Worm (Caenorhabditis elegans): ENCODE results near the gene glb-28.
A peak's percentile ranks its signal among the peaks of the same experiment; 100 is the strongest.

glb-28 gene

DNA sequence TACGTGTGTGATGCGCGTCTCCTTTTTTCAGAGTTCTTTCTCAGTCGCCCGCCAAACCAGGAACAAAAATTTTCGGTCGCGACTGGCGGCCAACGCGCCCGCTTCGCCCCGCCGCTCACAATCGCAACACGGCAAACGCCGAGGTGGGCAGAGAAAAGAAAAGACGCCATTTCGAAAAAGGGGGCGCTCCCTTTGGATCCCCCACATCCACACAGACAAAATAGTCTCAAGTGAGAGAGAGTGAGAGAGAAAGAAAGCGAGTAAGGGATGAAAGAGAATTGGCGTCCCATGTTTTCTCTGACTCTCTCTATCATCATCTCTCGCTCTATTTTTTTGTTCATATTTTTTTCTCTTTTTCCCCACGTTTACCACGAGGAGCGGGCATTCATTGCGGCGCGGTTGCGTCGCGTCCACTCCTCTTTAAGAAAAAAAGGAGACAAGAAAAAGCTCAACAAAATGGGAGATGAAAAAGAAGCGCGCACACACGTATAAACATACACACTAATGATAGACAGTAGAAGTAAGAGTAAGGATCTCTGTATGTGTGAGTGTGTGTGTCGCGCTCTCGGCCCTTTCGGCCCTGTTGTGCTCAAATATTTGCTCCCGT is 36.9 kb upstream of the glb-28 start (continued):
- TF ChIP-seq dmd-8 (GFP tag; IDR thresholded peaks at IDR 0.05) (0 out of 2 replicates have a peak, but pooled peaks have one; percentile 23), Y48G9A.11 (GFP tag; IDR thresholded peaks at IDR 0.05) (no peak), ztf-7 (tag; optimal IDR thresholded peaks at IDR 0.05) (peak; percentile 67), mxl-3 (GFP tag; optimal IDR thresholded peaks at IDR 0.05) (peak; percentile 93), nhr-41 (GFP tag; IDR thresholded peaks at IDR 0.05) (no peak), gei-8 (GFP tag; optimal IDR thresholded peaks at IDR 0.05) (peak; percentile 68), nhr-77 (tag; optimal IDR thresholded peaks at IDR 0.05) (peak; percentile 83), ctbp-1 (GFP tag; IDR thresholded peaks at IDR 0.05) (peak; percentile 91), spr-3 (GFP tag; optimal IDR thresholded peaks at IDR 0.05) (peak; percentile 38), rbr-2 (tag; optimal IDR thresholded peaks at IDR 0.05) (peak; percentile 95), ceh-32 (tag; optimal IDR thresholded peaks at IDR 0.05; ENCODE audit: poor library complexity) (peak; percentile 58), aly-2 (tag; optimal IDR thresholded peaks at IDR 0.05) (no peak), cey-2 (tag; optimal IDR thresholded peaks at IDR 0.05; ENCODE audit: borderline replicate concordance, insufficient read depth) (no peak), lin-29 (GFP tag; IDR thresholded peaks at IDR 0.05) (peak; percentile 63; the same call in 1 of the 2 replicates), duxl-1 (tag; optimal IDR thresholded peaks at IDR 0.05; ENCODE audit: poor library complexity) (peak; percentile 35), ztf-11 (tag; optimal IDR thresholded peaks at IDR 0.05) (no peak), nhr-237 (tag; optimal IDR thresholded peaks at IDR 0.05) (peak; percentile 59), zip-2 (tag; optimal IDR thresholded peaks at IDR 0.05) (peak; percentile 49), unc-62 (GFP tag; optimal IDR thresholded peaks at IDR 0.05 in 1 of 2) (peak in 1 of 2 experiments; percentile 90), unc-62 (tag; optimal IDR thresholded peaks at IDR 0.05) (no peak), ces-1 (GFP tag; optimal IDR thresholded peaks at IDR 0.05) (no peak), hlh-30 (tag; optimal IDR thresholded peaks at IDR 0.05; ENCODE audit: insufficient read depth) (peak; percentile 96), madf-5 (GFP tag; IDR thresholded peaks at IDR 0.05) (no peak), mdl-1 (tag; optimal IDR thresholded peaks at IDR 0.05) (peak; percentile 89 to 98), lsy-2 (tag; optimal IDR thresholded peaks at IDR 0.05) (peak; percentile 63 to 81), lir-3 (tag; optimal IDR thresholded peaks at IDR 0.05) (peak; percentile 54), ceh-28 (tag; optimal IDR thresholded peaks at IDR 0.05) (no peak), aha-1 (tag) (peak; percentile 99), zfp-2 (tag; optimal IDR thresholded peaks at IDR 0.05) (no peak), mep-1 (tag; optimal IDR thresholded peaks at IDR 0.05) (peak; percentile 93), mxl-2 (GFP tag; conservative IDR thresholded peaks at IDR 0.05) (0 out of 2 replicates have a peak, but pooled peaks have one; percentile 4), lim-7 (GFP tag; IDR thresholded peaks at IDR 0.05) (no peak), nhr-48 (tag; optimal IDR thresholded peaks at IDR 0.05) (peak; percentile 92), nhr-6 (tag; optimal IDR thresholded peaks at IDR 0.05) (peak; percentile 30), lin-13 (GFP tag; optimal IDR thresholded peaks at IDR 0.05) (peak; percentile 15), skn-1 (tag; optimal IDR thresholded peaks at IDR 0.05) (no peak), egl-27 (tag; optimal IDR thresholded peaks at IDR 0.05) (no peak), dmd-6 (GFP tag; IDR thresholded peaks at IDR 0.05) (peak; percentile 82), tag-97 (GFP tag; IDR thresholded peaks at IDR 0.05) (no peak; the same call in 1 of the 2 replicates), nhr-28 (tag; optimal IDR thresholded peaks at IDR 0.05) (peak; percentile 82), madf-9 (GFP tag; conservative IDR thresholded peaks at IDR 0.05) (peak; percentile 51), hlh-11 (tag; optimal IDR thresholded peaks at IDR 0.05) (peak; percentile 95), snpc-1.2 (GFP tag; IDR thresholded peaks at IDR 0.05) (no peak), set-16 (GFP tag; IDR thresholded peaks at IDR 0.05) (peak; percentile 94), mes-2 (tag; optimal IDR thresholded peaks at IDR 0.05; ENCODE audit: poor library complexity, severe bottlenecking) (peak; percentile 61), snpc-4 (tag; optimal IDR thresholded peaks at IDR 0.05) (no peak)
